Fruit fly (Drosophila melanogaster) whole organism, embryonic: ENCODE results near the gene Mvb12.
A peak's percentile ranks its signal among the peaks of the same experiment; 100 is the strongest.

Experiments used
- B-H1 ChIP-seq: fragments of 200-800 bp; sonication (Bioruptor generic); IDR thresholded peaks from 3 replicates; pipeline ENCODE4 v1.3.6; 2022; ENCODE audit warnings: missing biosample characterization, missing genetic modification characterization
- Bgb ChIP-seq: fragments of 200-800 bp; sonication (Bioruptor generic); IDR thresholded peaks from 2 replicates; pipeline ENCODE4 v1.3.6; 2022; ENCODE audit warnings: missing biosample characterization, missing genetic modification characterization; ENCODE audit not compliant: partially characterized antibody
- CG12299 ChIP-seq: fragments of 200-800 bp; sonication (Bioruptor generic); optimal IDR thresholded peaks from 2 replicates; lab custom pipeline; 2018; ENCODE audit warnings: missing biosample characterization, mild to moderate bottlenecking, missing genetic modification characterization
- CG13424 ChIP-seq: fragments of 200-800 bp; sonication (Bioruptor generic); optimal IDR thresholded peaks from 2 replicates; lab custom pipeline; 2019; ENCODE audit warnings: missing biosample characterization, mild to moderate bottlenecking, missing genetic modification characterization, moderate library complexity
- CG13624 ChIP-seq: fragments of 200-800 bp; sonication (Bioruptor generic); optimal IDR thresholded peaks from 2 replicates; lab custom pipeline; 2016; ENCODE audit warnings: missing biosample characterization, missing genetic modification characterization
- CG14014 ChIP-seq: fragments of 200-800 bp; sonication (Bioruptor generic); IDR thresholded peaks from 2 replicates; pipeline ENCODE4 v1.3.6; 2022; ENCODE audit warnings: missing biosample characterization, missing genetic modification characterization
- CG14050 ChIP-seq: fragments of 200-800 bp; sonication (Bioruptor generic); IDR thresholded peaks from 3 replicates; pipeline ENCODE4 v1.3.6; 2022; ENCODE audit warnings: missing biosample characterization, missing genetic modification characterization
- CG14710 ChIP-seq: fragments of 200-800 bp; sonication (Bioruptor generic); optimal IDR thresholded peaks from 3 replicates; lab custom pipeline; 2019; ENCODE audit warnings: missing biosample characterization, mild to moderate bottlenecking, missing genetic modification characterization, moderate library complexity
- CG15269 ChIP-seq: fragments of 200-800 bp; sonication (Bioruptor generic); optimal IDR thresholded peaks from 2 replicates; lab custom pipeline; 2018; ENCODE audit warnings: missing biosample characterization, mild to moderate bottlenecking, missing genetic modification characterization, moderate library complexity
- CG16779 ChIP-seq: fragments of 200-800 bp; sonication (Bioruptor generic); IDR thresholded peaks from 2 replicates; pipeline ENCODE4 v1.3.6; 2022; ENCODE audit warnings: missing biosample characterization, missing genetic modification characterization
- CG18764 ChIP-seq: fragments of 200-800 bp; sonication (Bioruptor generic); optimal IDR thresholded peaks from 3 replicates; lab custom pipeline; 2016; ENCODE audit warnings: missing biosample characterization, missing genetic modification characterization
- CG2712 ChIP-seq: fragments of 200-800 bp; optimal IDR thresholded peaks from 3 replicates; lab custom pipeline; 2019; ENCODE audit warnings: missing biosample characterization, mild to moderate bottlenecking, missing genetic modification characterization, moderate library complexity
- CG32532 ChIP-seq: fragments of 200-800 bp; sonication (Bioruptor generic); IDR thresholded peaks from 2 replicates; pipeline ENCODE4 v1.3.6; 2022; ENCODE audit warnings: missing biosample characterization, missing genetic modification characterization
- CG4617 ChIP-seq: fragments of 200-800 bp; sonication (Bioruptor generic); optimal IDR thresholded peaks from 3 replicates; lab custom pipeline; 2016; ENCODE audit warnings: missing biosample characterization, missing genetic modification characterization, borderline replicate concordance
- CG4820 ChIP-seq: fragments of 200-800 bp; sonication (Bioruptor generic); optimal IDR thresholded peaks from 3 replicates; lab custom pipeline; 2016; ENCODE audit warnings: missing biosample characterization, missing genetic modification characterization
- CG7745 ChIP-seq: fragments of 200-800 bp; sonication (Bioruptor generic); optimal IDR thresholded peaks from 2 replicates; lab custom pipeline; 2018; ENCODE audit warnings: missing biosample characterization, mild to moderate bottlenecking, missing genetic modification characterization, moderate library complexity
- CG8765 ChIP-seq: fragments of 200-800 bp; sonication (Bioruptor generic); IDR thresholded peaks from 2 replicates; pipeline ENCODE4 v1.3.6; 2022; ENCODE audit warnings: missing biosample characterization, missing genetic modification characterization
- CG9727 ChIP-seq: fragments of 200-800 bp; sonication (Bioruptor generic); optimal IDR thresholded peaks from 3 replicates; lab custom pipeline; 2017; ENCODE audit warnings: missing biosample characterization, mild to moderate bottlenecking, missing genetic modification characterization
- Chrac-16 ChIP-seq: fragments of 200-800 bp; sonication (Bioruptor generic); optimal IDR thresholded peaks from 3 replicates; lab custom pipeline; 2016; ENCODE audit warnings: missing biosample characterization, missing genetic modification characterization
- Fer3 ChIP-seq: fragments of 200-800 bp; sonication (Bioruptor generic); optimal IDR thresholded peaks from 2 replicates; lab custom pipeline; 2018; ENCODE audit warnings: missing biosample characterization, mild to moderate bottlenecking, missing genetic modification characterization, moderate library complexity
- Hr51 ChIP-seq, 2 experiments: fragments of 200-800 bp; sonication (Bioruptor generic); optimal IDR thresholded peaks; 2 replicates in 1 of 2; 3 replicates in 1 of 2; lab custom pipeline; 2016 to 2018; ENCODE audit warnings: missing biosample characterization in 2 of 2, missing genetic modification characterization in 2 of 2, mild to moderate bottlenecking in 1 of 2, moderate library complexity in 1 of 2
- Hsf ChIP-seq: fragments of 200-800 bp; sonication (Bioruptor generic); optimal IDR thresholded peaks from 3 replicates; lab custom pipeline; 2016; ENCODE audit warnings: missing biosample characterization, missing genetic modification characterization
- Rfx ChIP-seq: fragments of 200-800 bp; sonication (Bioruptor generic); IDR thresholded peaks from 2 replicates; pipeline ENCODE4 v1.3.6; 2022; ENCODE audit warnings: missing biosample characterization, missing genetic modification characterization
- Rx ChIP-seq: fragments of 200-800 bp; sonication (Bioruptor generic); IDR thresholded peaks from 2 replicates; pipeline ENCODE4 v1.3.6; 2022; ENCODE audit warnings: missing biosample characterization, missing genetic modification characterization
- Sin3A ChIP-seq: fragments of >200 bp; optimal IDR thresholded peaks from 2 replicates; lab custom pipeline; 2018
- Sry-δ ChIP-seq: fragments of 200-800 bp; sonication (Bioruptor generic); optimal IDR thresholded peaks from 2 replicates; lab custom pipeline; 2016; ENCODE audit warnings: missing biosample characterization, missing genetic modification characterization
- Stat92E ChIP-seq, 3 experiments: fragments of >200 bp in 2 of 3; fragments of 200-800 bp in 1 of 3; sonication (Bioruptor generic) in 1 of 3; optimal IDR thresholded peaks; 2 replicates each; lab custom pipeline; 2017 to 2019; ENCODE audit warnings: missing biosample characterization in 3 of 3, missing genetic modification characterization in 3 of 3, mild to moderate bottlenecking in 1 of 3, moderate library complexity in 1 of 3
- amos ChIP-seq: fragments of 200-800 bp; sonication (Bioruptor generic); IDR thresholded peaks from 2 replicates; pipeline ENCODE4 v1.3.6; 2022; ENCODE audit warnings: missing biosample characterization, missing genetic modification characterization; ENCODE audit not compliant: partially characterized antibody
- az2 ChIP-seq: fragments of 200-800 bp; sonication (Bioruptor generic); optimal IDR thresholded peaks from 3 replicates; lab custom pipeline; 2016; ENCODE audit warnings: missing biosample characterization, missing genetic modification characterization
- crc ChIP-seq: fragments of 200-800 bp; sonication (Bioruptor generic); optimal IDR thresholded peaks from 2 replicates; lab custom pipeline; 2016; ENCODE audit warnings: missing biosample characterization, missing genetic modification characterization
- crol ChIP-seq: fragments of 200-800 bp; sonication (Bioruptor generic); IDR thresholded peaks from 2 replicates; pipeline ENCODE4 v1.3.6; 2022; ENCODE audit warnings: missing biosample characterization, missing genetic modification characterization
- grn ChIP-seq: fragments of 200-800 bp; sonication (Bioruptor generic); optimal IDR thresholded peaks from 3 replicates; lab custom pipeline; 2017; ENCODE audit warnings: missing biosample characterization, missing genetic modification characterization
- h ChIP-seq: fragments of >200 bp; optimal IDR thresholded peaks from 2 replicates; lab custom pipeline; 2017
- her ChIP-seq: fragments of 200-800 bp; sonication (Bioruptor generic); optimal IDR thresholded peaks from 2 replicates; lab custom pipeline; 2016; ENCODE audit warnings: missing biosample characterization, missing genetic modification characterization
- ind ChIP-seq: fragments of 200-800 bp; sonication (Bioruptor generic); optimal IDR thresholded peaks from 3 replicates; lab custom pipeline; 2016; ENCODE audit warnings: missing biosample characterization, missing genetic modification characterization
- inv ChIP-seq: fragments of 200-800 bp; sonication (Bioruptor generic); IDR thresholded peaks from 2 replicates; pipeline ENCODE4 v1.3.6; 2022; ENCODE audit warnings: missing biosample characterization, missing genetic modification characterization; ENCODE audit not compliant: partially characterized antibody
- mld ChIP-seq: fragments of 200-800 bp; sonication (Bioruptor generic); IDR thresholded peaks from 3 replicates; pipeline ENCODE4 v1.3.6; 2022; ENCODE audit warnings: missing biosample characterization, missing genetic modification characterization; ENCODE audit not compliant: partially characterized antibody
- nau ChIP-seq: fragments of 200-800 bp; sonication (Bioruptor generic); optimal IDR thresholded peaks from 3 replicates; lab custom pipeline; 2017; ENCODE audit warnings: missing biosample characterization, mild to moderate bottlenecking, missing genetic modification characterization, missing genetic modification reagents
- oc ChIP-seq: fragments of 200-800 bp; sonication (Bioruptor generic); optimal IDR thresholded peaks from 2 replicates; lab custom pipeline; 2018; ENCODE audit warnings: missing biosample characterization, mild to moderate bottlenecking, missing genetic modification characterization, moderate library complexity
- peb ChIP-seq: fragments of 200-800 bp; sonication (Bioruptor generic); IDR thresholded peaks from 2 replicates; pipeline ENCODE4 v1.3.6; 2022; ENCODE audit warnings: missing biosample characterization, missing genetic modification characterization
- pfk ChIP-seq: fragments of 200-800 bp; sonication (Bioruptor generic); optimal IDR thresholded peaks from 2 replicates; lab custom pipeline; 2018; ENCODE audit warnings: missing biosample characterization, mild to moderate bottlenecking, missing genetic modification characterization, moderate library complexity
- sim ChIP-seq: fragments of 200-800 bp; sonication (Bioruptor generic); IDR thresholded peaks from 2 replicates; pipeline ENCODE4 v1.3.6; 2022; ENCODE audit warnings: missing biosample characterization, missing genetic modification characterization
- sna ChIP-seq: fragments of 200-800 bp; sonication (Bioruptor generic); IDR thresholded peaks from 2 replicates; pipeline ENCODE4 v1.3.6; 2022; ENCODE audit warnings: missing biosample characterization, missing genetic modification characterization; ENCODE audit not compliant: partially characterized antibody
- stc ChIP-seq: fragments of 200-800 bp; sonication (Bioruptor generic); IDR thresholded peaks from 2 replicates; pipeline ENCODE4 v1.3.6; 2022; ENCODE audit warnings: missing biosample characterization, missing genetic modification characterization
- sug ChIP-seq: fragments of 200-800 bp; optimal IDR thresholded peaks from 2 replicates; lab custom pipeline; 2019; ENCODE audit warnings: missing biosample characterization, mild to moderate bottlenecking, missing genetic modification characterization, moderate library complexity
- tio ChIP-seq: fragments of 200-800 bp; sonication (Bioruptor generic); optimal IDR thresholded peaks from 2 replicates; lab custom pipeline; 2017; ENCODE audit warnings: missing biosample characterization, missing genetic modification characterization, inconsistent platforms
- tll ChIP-seq, 2 experiments: fragments of 200-800 bp in 1 of 2; fragments of >200 bp in 1 of 2; sonication (Bioruptor generic) in 1 of 2; optimal IDR thresholded peaks; 2 replicates each; lab custom pipeline; 2017 to 2019; ENCODE audit warnings: missing biosample characterization in 2 of 2, missing genetic modification characterization in 2 of 2, mild to moderate bottlenecking in 1 of 2, moderate library complexity in 1 of 2
- twi ChIP-seq: fragments of 200-800 bp; optimal IDR thresholded peaks from 2 replicates; lab custom pipeline; 2019; ENCODE audit warnings: missing biosample characterization, mild to moderate bottlenecking, missing genetic modification characterization, moderate library complexity
- unc-4 ChIP-seq: fragments of 200-800 bp; sonication (Bioruptor generic); IDR thresholded peaks from 2 replicates; pipeline ENCODE4 v1.3.6; 2022; ENCODE audit warnings: missing biosample characterization, missing genetic modification characterization; ENCODE audit not compliant: partially characterized antibody
- vnd ChIP-seq: fragments of 200-800 bp; sonication (Bioruptor generic); IDR thresholded peaks from 3 replicates; pipeline ENCODE4 v1.3.6; 2022; ENCODE audit warnings: missing biosample characterization, missing genetic modification characterization; ENCODE audit not compliant: partially characterized antibody
- z ChIP-seq: fragments of 200-800 bp; sonication (Bioruptor generic); IDR thresholded peaks from 3 replicates; pipeline ENCODE4 v1.3.6; 2022; ENCODE audit warnings: missing biosample characterization, missing genetic modification characterization

Mvb12 gene

dm6 chrX:18085470-18085797 is 15.7 kb downstream of the Mvb12 start, which contains the start of gene Ada3 (continued):
- TF ChIP-seq CG12299 (tag; lab: Kevin White, UChicago) (peak; percentile 31), CG8765 (no peak), pfk (GFP tag; lab: Kevin White, UChicago) (no peak), CG4617 (peak; percentile 79), unc-4 (GFP tag; lab: Robert Waterston, UW) (no peak), amos (GFP tag; lab: Robert Waterston, UW) (peak; percentile 22; the same call in 1 of the 2 replicates), CG7745 (tag; lab: Kevin White, UChicago) (no peak), Fer3 (tag; lab: Kevin White, UChicago) (peak; percentile 61), CG13624 (GFP tag; lab: Kevin White, UChicago) (peak; percentile 89), Rx (GFP tag; lab: Robert Waterston, UW) (no peak), CG14014 (GFP tag; lab: Robert Waterston, UW) (peak; percentile 69), ind (peak; percentile 82), CG4820 (peak; percentile 68), twi (tag; lab: Kevin White, UChicago) (peak; percentile 57), Sry-δ (GFP tag; lab: Kevin White, UChicago) (peak; percentile 41), Hsf (GFP tag; lab: Kevin White, UChicago) (peak; percentile 87), her (no peak), Stat92E (GFP tag; optimal IDR thresholded peaks at IDR 0.05; lab: Kevin White, UChicago) (no peak), sug (peak; percentile 78), Hr51 (GFP tag; optimal IDR thresholded peaks at IDR 0.05; lab: Kevin White, UChicago) (peak; percentile 72 to 77), B-H1 (peak; percentile 40; the same call in 1 of the 3 replicates), crc (GFP tag; lab: Kevin White, UChicago) (peak; percentile 61), z (GFP tag; lab: Robert Waterston, UW) (no peak), Rfx (GFP tag; lab: Robert Waterston, UW) (peak; percentile 79; the same call in 1 of the 2 replicates), CG32532 (peak; percentile 80), crol (GFP tag; lab: Robert Waterston, UW) (no peak), vnd (GFP tag; lab: Robert Waterston, UW) (no peak), CG18764 (peak; percentile 49), inv (GFP tag; lab: Robert Waterston, UW) (no peak), Chrac-16 (GFP tag; lab: Kevin White, UChicago) (peak; percentile 79), CG15269 (tag; lab: Kevin White, UChicago) (peak; percentile 69), sim (GFP tag; lab: Robert Waterston, UW) (0 out of 2 replicates have a peak, but pooled peaks have one; percentile 22), grn (GFP tag; lab: Kevin White, UChicago) (peak; percentile 27), nau (GFP tag; lab: Kevin White, UChicago) (peak; percentile 44), stc (GFP tag; lab: Robert Waterston, UW) (peak; percentile 8; the same call in 1 of the 2 replicates), CG14710 (tag; lab: Kevin White, UChicago) (peak; percentile 74), mld (no peak), sna (GFP tag; lab: Robert Waterston, UW) (no peak), CG14050 (GFP tag; lab: Robert Waterston, UW) (peak; percentile 61), tio (GFP tag; lab: Kevin White, UChicago) (no peak), oc (tag; lab: Kevin White, UChicago) (no peak), Bgb (GFP tag; lab: Robert Waterston, UW) (no peak), tll (GFP tag; optimal IDR thresholded peaks at IDR 0.05; lab: Kevin White, UChicago) (no peak), CG16779 (GFP tag; lab: Robert Waterston, UW) (peak; percentile 23; the same call in 1 of the 2 replicates), CG13424 (tag; lab: Kevin White, UChicago) (peak; percentile 84), CG9727 (GFP tag; lab: Kevin White, UChicago) (peak; percentile 74), peb (GFP tag; lab: Robert Waterston, UW) (peak; percentile 48; the same call in 1 of the 2 replicates), CG2712 (tag; lab: Kevin White, UChicago) (peak; percentile 74), h (lab: Kevin White, UChicago) (no peak), Sin3A (lab: Kevin White, UChicago) (peak; percentile 84), az2 (GFP tag; lab: Kevin White, UChicago) (peak; percentile 70)
